Fruit fly (Drosophila melanogaster) whole organism, embryonic: ENCODE measurements around the gene salm.

Source experiments
- Aef1 ChIP-seq: fragments of 200-800 bp; sonication (Bioruptor generic); IDR thresholded peaks from 3 replicates; pipeline ENCODE4 v1.3.6; 2022; ENCODE audit warnings: missing biosample characterization, missing genetic modification characterization
- CG10431 ChIP-seq: fragments of 200-800 bp; sonication (Bioruptor generic); optimal IDR thresholded peaks from 3 replicates; lab custom pipeline; 2018; ENCODE audit warnings: missing biosample characterization, mild to moderate bottlenecking, missing genetic modification characterization
- CG10543 ChIP-seq: fragments of 200-800 bp; sonication (Bioruptor generic); optimal IDR thresholded peaks from 3 replicates; lab custom pipeline; 2017; ENCODE audit warnings: missing biosample characterization, mild to moderate bottlenecking, missing genetic modification characterization, moderate library complexity
- CG10565 ChIP-seq: fragments of 200-800 bp; sonication (Bioruptor generic); optimal IDR thresholded peaks from 3 replicates; lab custom pipeline; 2016; ENCODE audit warnings: missing biosample characterization, mild to moderate bottlenecking, missing genetic modification characterization
- CG11504 ChIP-seq: fragments of 200-800 bp; sonication (Bioruptor generic); optimal IDR thresholded peaks from 3 replicates; lab custom pipeline; 2019; ENCODE audit warnings: missing biosample characterization, mild to moderate bottlenecking, missing genetic modification characterization, moderate library complexity
- CG11560 ChIP-seq: fragments of 200-800 bp; sonication (Bioruptor generic); IDR thresholded peaks from 3 replicates; pipeline ENCODE4 v1.3.6; 2022; ENCODE audit warnings: missing biosample characterization, missing genetic modification characterization
- CG12219 ChIP-seq: fragments of 200-800 bp; sonication (Bioruptor generic); optimal IDR thresholded peaks from 3 replicates; lab custom pipeline; 2018; ENCODE audit warnings: missing biosample characterization, mild to moderate bottlenecking, missing genetic modification characterization
- CG13894 ChIP-seq: fragments of 200-800 bp; sonication (Bioruptor generic); optimal IDR thresholded peaks from 3 replicates; lab custom pipeline; 2018; ENCODE audit warnings: missing biosample characterization, mild to moderate bottlenecking, missing genetic modification characterization, moderate library complexity
- CG15514 ChIP-seq: fragments of 200-800 bp; sonication (Bioruptor generic); optimal IDR thresholded peaks from 3 replicates; lab custom pipeline; 2017; ENCODE audit warnings: missing biosample characterization, missing genetic modification characterization, mild to moderate bottlenecking, moderate library complexity, missing genetic modification reagents
- CG1647 ChIP-seq: fragments of 200-800 bp; sonication (Bioruptor generic); optimal IDR thresholded peaks from 3 replicates; lab custom pipeline; 2016; ENCODE audit warnings: missing biosample characterization, missing genetic modification characterization
- CG16813 ChIP-seq: fragments of 200-800 bp; sonication (Bioruptor generic); IDR thresholded peaks from 3 replicates; pipeline ENCODE4 v1.3.6; 2022; ENCODE audit warnings: missing biosample characterization, missing genetic modification characterization; ENCODE audit not compliant: partially characterized antibody
- CG1832 ChIP-seq: fragments of 200-800 bp; sonication (Bioruptor generic); optimal IDR thresholded peaks from 2 replicates; lab custom pipeline; 2017; ENCODE audit warnings: missing biosample characterization, mild to moderate bottlenecking, missing genetic modification characterization, inconsistent platforms
- CG2116 ChIP-seq: fragments of 200-800 bp; sonication (Bioruptor generic); optimal IDR thresholded peaks from 3 replicates; lab custom pipeline; 2018; ENCODE audit warnings: missing biosample characterization, mild to moderate bottlenecking, missing genetic modification characterization
- CG31224 ChIP-seq: fragments of 200-800 bp; sonication (Bioruptor generic); IDR thresholded peaks from 2 replicates; pipeline ENCODE4 v1.3.6; 2022; ENCODE audit warnings: missing biosample characterization, missing genetic modification characterization
- CG34376 ChIP-seq: fragments of 200-800 bp; sonication (Bioruptor generic); optimal IDR thresholded peaks from 2 replicates; lab custom pipeline; 2018; ENCODE audit warnings: missing biosample characterization, mild to moderate bottlenecking, missing genetic modification characterization
- CG4328 ChIP-seq: fragments of 200-800 bp; sonication (Bioruptor generic); optimal IDR thresholded peaks from 3 replicates; lab custom pipeline; 2017; ENCODE audit warnings: missing biosample characterization, missing genetic modification reagents, missing genetic modification characterization
- CG8359 ChIP-seq: fragments of 200-800 bp; sonication (Bioruptor generic); optimal IDR thresholded peaks from 2 replicates; lab custom pipeline; 2017; ENCODE audit warnings: missing biosample characterization, mild to moderate bottlenecking, missing genetic modification characterization, borderline replicate concordance
- CG9215 ChIP-seq: fragments of 200-800 bp; sonication (Bioruptor generic); IDR thresholded peaks from 2 replicates; pipeline ENCODE4 v1.3.6; 2022; ENCODE audit warnings: missing biosample characterization, missing genetic modification characterization
- D ChIP-seq, 2 experiments: fragments of 200-800 bp in 1 of 2; fragments of >200 bp in 1 of 2; sonication (Bioruptor generic) in 1 of 2; optimal IDR thresholded peaks; 2 replicates in 1 of 2; 3 replicates in 1 of 2; lab custom pipeline; 2017; ENCODE audit warnings: mild to moderate bottlenecking in 1 of 2, missing biosample characterization in 1 of 2, missing genetic modification characterization in 1 of 2, missing genetic modification reagents in 1 of 2
- D19A ChIP-seq: fragments of 200-800 bp; optimal IDR thresholded peaks from 3 replicates; lab custom pipeline; 2019; ENCODE audit warnings: missing biosample characterization, mild to moderate bottlenecking, missing genetic modification characterization, moderate library complexity
- Dip2 ChIP-seq: fragments of 200-800 bp; sonication (Bioruptor generic); IDR thresholded peaks from 2 replicates; pipeline ENCODE4 v1.3.6; 2022; ENCODE audit warnings: missing biosample characterization, missing genetic modification characterization
- Dref ChIP-seq: fragments of 200-800 bp; sonication (Bioruptor generic); IDR thresholded peaks from 2 replicates; pipeline ENCODE4 v1.3.6; 2022; ENCODE audit warnings: missing biosample characterization, missing genetic modification characterization
- Fer3 ChIP-seq: fragments of 200-800 bp; sonication (Bioruptor generic); optimal IDR thresholded peaks from 2 replicates; lab custom pipeline; 2018; ENCODE audit warnings: missing biosample characterization, mild to moderate bottlenecking, missing genetic modification characterization, moderate library complexity
- HLH4C ChIP-seq: fragments of 200-800 bp; sonication (Bioruptor generic); IDR thresholded peaks from 3 replicates; pipeline ENCODE4 v1.3.6; 2022; ENCODE audit warnings: missing biosample characterization, missing genetic modification characterization; ENCODE audit not compliant: partially characterized antibody
- Mrtf ChIP-seq: fragments of 200-800 bp; sonication (Bioruptor generic); IDR thresholded peaks from 3 replicates; pipeline ENCODE4 v1.3.6; 2022; ENCODE audit warnings: missing biosample characterization, missing genetic modification characterization
- NC2α ChIP-seq: fragments of 200-800 bp; sonication (Bioruptor generic); optimal IDR thresholded peaks from 2 replicates; lab custom pipeline; 2016; ENCODE audit warnings: missing biosample characterization, missing genetic modification characterization
- Oaz ChIP-seq: fragments of 200-800 bp; sonication (Bioruptor generic); IDR thresholded peaks from 2 replicates; pipeline ENCODE4 v1.3.6; 2022; ENCODE audit warnings: missing biosample characterization, missing genetic modification characterization
- Poxn ChIP-seq: fragments of 200-800 bp; sonication (Bioruptor generic); IDR thresholded peaks from 2 replicates; pipeline ENCODE4 v1.3.6; 2022; ENCODE audit warnings: missing biosample characterization, missing genetic modification characterization
- Side ChIP-seq: fragments of 200-800 bp; sonication (Bioruptor generic); optimal IDR thresholded peaks from 2 replicates; lab custom pipeline; 2016; ENCODE audit warnings: missing biosample characterization, missing genetic modification characterization
- Sox102F ChIP-seq: fragments of 200-800 bp; sonication (Bioruptor generic); optimal IDR thresholded peaks from 2 replicates; lab custom pipeline; 2018; ENCODE audit warnings: missing biosample characterization, mild to moderate bottlenecking, missing genetic modification characterization, moderate library complexity
- Taf1 ChIP-seq: fragments of 200-800 bp; sonication (Bioruptor generic); IDR thresholded peaks from 2 replicates; pipeline ENCODE4 v1.3.6; 2022; ENCODE audit warnings: missing biosample characterization, missing genetic modification characterization
- Tbp ChIP-seq: fragments of >200 bp; optimal IDR thresholded peaks from 2 replicates; lab custom pipeline; 2018; ENCODE audit warnings: missing biosample characterization, missing genetic modification characterization
- Xbp1 ChIP-seq: fragments of 200-800 bp; sonication (Bioruptor generic); optimal IDR thresholded peaks from 3 replicates; lab custom pipeline; 2016; ENCODE audit warnings: missing biosample characterization, mild to moderate bottlenecking, missing genetic modification characterization
- ab ChIP-seq: fragments of 200-800 bp; sonication (Bioruptor generic); optimal IDR thresholded peaks from 2 replicates; lab custom pipeline; 2016; ENCODE audit warnings: missing biosample characterization, missing genetic modification characterization
- cas ChIP-seq: fragments of 200-800 bp; sonication (Bioruptor generic); IDR thresholded peaks from 2 replicates; pipeline ENCODE4 v1.3.6; 2022; ENCODE audit warnings: missing biosample characterization, missing genetic modification characterization
- dati ChIP-seq: fragments of 200-800 bp; sonication (Bioruptor generic); IDR thresholded peaks from 2 replicates; pipeline ENCODE4 v1.3.6; 2022; ENCODE audit warnings: missing biosample characterization, missing genetic modification characterization
- dpn ChIP-seq, 2 experiments: fragments of 200-800 bp; sonication (Bioruptor generic); optimal IDR thresholded peaks; 3 replicates each; lab custom pipeline; 2016; ENCODE audit warnings: missing biosample characterization in 2 of 2, missing genetic modification characterization in 2 of 2
- fd64A ChIP-seq: fragments of 200-800 bp; sonication (Bioruptor generic); optimal IDR thresholded peaks from 3 replicates; lab custom pipeline; 2018; ENCODE audit warnings: missing biosample characterization, mild to moderate bottlenecking, missing genetic modification characterization
- fu2 ChIP-seq: fragments of 200-800 bp; sonication (Bioruptor generic); optimal IDR thresholded peaks from 2 replicates; lab custom pipeline; 2016; ENCODE audit warnings: missing biosample characterization, missing genetic modification characterization
- her ChIP-seq: fragments of 200-800 bp; sonication (Bioruptor generic); optimal IDR thresholded peaks from 2 replicates; lab custom pipeline; 2016; ENCODE audit warnings: missing biosample characterization, missing genetic modification characterization
- kah ChIP-seq: fragments of 200-800 bp; sonication (Bioruptor generic); optimal IDR thresholded peaks from 2 replicates; lab custom pipeline; 2018; ENCODE audit warnings: missing biosample characterization, mild to moderate bottlenecking, missing genetic modification characterization
- klu ChIP-seq: fragments of 200-800 bp; sonication (Bioruptor generic); IDR thresholded peaks from 2 replicates; pipeline ENCODE4 v1.3.6; 2022; ENCODE audit warnings: missing biosample characterization, missing genetic modification characterization
- knrl ChIP-seq: fragments of 200-800 bp; sonication (Bioruptor generic); IDR thresholded peaks from 3 replicates; pipeline ENCODE4 v1.3.6; 2022; ENCODE audit warnings: missing biosample characterization, missing genetic modification characterization; ENCODE audit not compliant: partially characterized antibody
- lab ChIP-seq: fragments of 200-800 bp; sonication (Bioruptor generic); optimal IDR thresholded peaks from 3 replicates; lab custom pipeline; 2017; ENCODE audit warnings: missing biosample characterization, missing genetic modification characterization, mild to moderate bottlenecking, moderate library complexity, missing genetic modification reagents
- maf-S ChIP-seq: fragments of 200-800 bp; sonication (Bioruptor generic); optimal IDR thresholded peaks from 2 replicates; lab custom pipeline; 2016; ENCODE audit warnings: missing biosample characterization, missing genetic modification characterization
- tll ChIP-seq, 2 experiments: fragments of 200-800 bp in 1 of 2; fragments of >200 bp in 1 of 2; sonication (Bioruptor generic) in 1 of 2; optimal IDR thresholded peaks; 2 replicates each; lab custom pipeline; 2017 to 2019; ENCODE audit warnings: missing biosample characterization in 2 of 2, missing genetic modification characterization in 2 of 2, mild to moderate bottlenecking in 1 of 2, moderate library complexity in 1 of 2
- tx ChIP-seq: fragments of 200-800 bp; sonication (Bioruptor generic); optimal IDR thresholded peaks from 2 replicates; lab custom pipeline; 2016; ENCODE audit warnings: missing biosample characterization, missing genetic modification characterization
- wek ChIP-seq: fragments of 200-800 bp; sonication (Bioruptor generic); optimal IDR thresholded peaks from 3 replicates; lab custom pipeline; 2018; ENCODE audit warnings: missing biosample characterization, mild to moderate bottlenecking, missing genetic modification characterization, moderate library complexity

salm gene

dm6 chr2L:11445479-11446379, at the start of gene salm:
salm (minus strand) TSS chr2L:11445614.
- no peak for TF ChIP-seq Side
- TF ChIP-seq kah (GFP tag; lab: Kevin White, UChicago), result no peak
- no peak for TF ChIP-seq CG13894 (tag; lab: Kevin White, UChicago)
- TF ChIP-seq fu2 (GFP tag; lab: Kevin White, UChicago), result no peak
- no peak for TF ChIP-seq CG10565
- TF ChIP-seq Sox102F (GFP tag; lab: Kevin White, UChicago), result no peak
- no peak for TF ChIP-seq CG10431
- TF ChIP-seq tll (GFP tag; optimal IDR thresholded peaks at IDR 0.05; lab: Kevin White, UChicago), result peak; percentile 31 to 91
- TF ChIP-seq wek, result no peak
- no peak for TF ChIP-seq D19A
- no peak for TF ChIP-seq CG31224 (GFP tag; lab: Robert Waterston, UW)
- TF ChIP-seq CG2116 (GFP tag; lab: Kevin White, UChicago), result no peak
- no peak for TF ChIP-seq CG8359 (GFP tag; lab: Kevin White, UChicago)
- no peak for TF ChIP-seq HLH4C (GFP tag; lab: Robert Waterston, UW)
- TF ChIP-seq CG15514 (GFP tag; lab: Kevin White, UChicago), result no peak
- TF ChIP-seq dpn (GFP tag; optimal IDR thresholded peaks at IDR 0.05; lab: Kevin White, UChicago), result no peak
- TF ChIP-seq Taf1 (GFP tag; lab: Robert Waterston, UW), result no peak
- no peak for TF ChIP-seq lab
- no peak for TF ChIP-seq CG11560 (tag; lab: Robert Waterston, UW)
- TF ChIP-seq CG34376, result no peak
- TF ChIP-seq klu, result no peak
- TF ChIP-seq Tbp (GFP tag; lab: Kevin White, UChicago), result peak; percentile 45
- TF ChIP-seq Xbp1, result no peak
- peak; percentile 25 for TF ChIP-seq CG4328 (GFP tag; lab: Kevin White, UChicago)
- no peak for TF ChIP-seq fd64A (GFP tag; lab: Kevin White, UChicago)
- peak; percentile 40 for TF ChIP-seq D (optimal IDR thresholded peaks at IDR 0.05; lab: Kevin White, UChicago)
- peak; percentile 29 for TF ChIP-seq D (GFP tag; optimal IDR thresholded peaks at IDR 0.05; lab: Kevin White, UChicago)
- TF ChIP-seq Fer3 (tag; lab: Kevin White, UChicago), result no peak
- TF ChIP-seq ab (GFP tag; lab: Kevin White, UChicago), result no peak
- no peak for TF ChIP-seq Mrtf (GFP tag; lab: Robert Waterston, UW)
- no peak for TF ChIP-seq Dip2
- no peak for TF ChIP-seq tx (GFP tag; lab: Kevin White, UChicago)
- TF ChIP-seq CG16813 (GFP tag; lab: Robert Waterston, UW), result no peak
- TF ChIP-seq Aef1 (GFP tag; lab: Robert Waterston, UW), result peak; percentile 65; the same call in 2 of the 3 replicates
- no peak for TF ChIP-seq maf-S (GFP tag; lab: Kevin White, UChicago)
- 0 out of 3 replicates have a peak, but pooled peaks have one; percentile 30 for TF ChIP-seq knrl (GFP tag; lab: Robert Waterston, UW)
- TF ChIP-seq CG10543 (GFP tag; lab: Kevin White, UChicago), result no peak
- no peak for TF ChIP-seq NC2α
- TF ChIP-seq CG12219, result no peak
- no peak for TF ChIP-seq CG11504 (tag; lab: Kevin White, UChicago)
- peak; percentile 98 for TF ChIP-seq CG1832 (GFP tag; lab: Kevin White, UChicago)
- TF ChIP-seq Oaz (GFP tag; lab: Robert Waterston, UW), result no peak
- peak; percentile 90 for TF ChIP-seq her
- TF ChIP-seq Poxn (GFP tag; lab: Robert Waterston, UW), result no peak
- TF ChIP-seq dati (GFP tag; lab: Robert Waterston, UW), result no peak
- no peak for TF ChIP-seq CG1647 (GFP tag; lab: Kevin White, UChicago)
- no peak for TF ChIP-seq cas (GFP tag; lab: Robert Waterston, UW)
- no peak for TF ChIP-seq CG9215 (GFP tag; lab: Robert Waterston, UW)
- no peak for TF ChIP-seq Dref (GFP tag; lab: Robert Waterston, UW)
